Worm (Caenorhabditis elegans): ENCODE measurements around the gene srd-16.

ce11 chrV:5930588-5930987 lies 30.7 kb upstream of the srd-16 start, which contains the start of gene galt-1:
- TF ChIP-seq flt-1 (GFP tag; IDR thresholded peaks at IDR 0.05) (no peak), ama-1 (optimal IDR thresholded peaks at IDR 0.05) (no peak), scrt-1 (GFP tag; IDR thresholded peaks at IDR 0.05) (no peak), tbx-37 (GFP tag; conservative IDR thresholded peaks at IDR 0.05) (no peak), aly-1 (tag; optimal IDR thresholded peaks at IDR 0.05) (no peak), hnd-1 (tag; optimal IDR thresholded peaks at IDR 0.05) (no peak), ceh-36 (tag; optimal IDR thresholded peaks at IDR 0.05) (no peak), tbx-11 (GFP tag; IDR thresholded peaks at IDR 0.05) (no peak), hmbx-1 (tag; optimal IDR thresholded peaks at IDR 0.05) (no peak), ets-7 (tag; optimal IDR thresholded peaks at IDR 0.05) (no peak), sea-1 (GFP tag; conservative IDR thresholded peaks at IDR 0.05) (no peak)

Data from whole organism, early embryonic.